Fruit fly (Drosophila melanogaster): ENCODE data around the gene CG45080.

Gene CG45080

dm6 chr3R:13290329-13290728 is 28.7 kb downstream of the CG45080 start, which contains the start of gene Osi22:
TSS of gene Osi22 (plus strand) at chr3R:13290629.
- TF ChIP-seq achi (GFP tag; optimal IDR thresholded peaks at IDR 0.05), result no peak
- TF ChIP-seq CG10669 (GFP tag; optimal IDR thresholded peaks at IDR 0.05), result no peak
- TF ChIP-seq Eip75B (GFP tag; optimal IDR thresholded peaks at IDR 0.05), result no peak
- no peak for TF ChIP-seq CG11294 (GFP tag; IDR thresholded peaks at IDR 0.05)
- no peak for TF ChIP-seq CG31627 (GFP tag; optimal IDR thresholded peaks at IDR 0.05)

DNA sequence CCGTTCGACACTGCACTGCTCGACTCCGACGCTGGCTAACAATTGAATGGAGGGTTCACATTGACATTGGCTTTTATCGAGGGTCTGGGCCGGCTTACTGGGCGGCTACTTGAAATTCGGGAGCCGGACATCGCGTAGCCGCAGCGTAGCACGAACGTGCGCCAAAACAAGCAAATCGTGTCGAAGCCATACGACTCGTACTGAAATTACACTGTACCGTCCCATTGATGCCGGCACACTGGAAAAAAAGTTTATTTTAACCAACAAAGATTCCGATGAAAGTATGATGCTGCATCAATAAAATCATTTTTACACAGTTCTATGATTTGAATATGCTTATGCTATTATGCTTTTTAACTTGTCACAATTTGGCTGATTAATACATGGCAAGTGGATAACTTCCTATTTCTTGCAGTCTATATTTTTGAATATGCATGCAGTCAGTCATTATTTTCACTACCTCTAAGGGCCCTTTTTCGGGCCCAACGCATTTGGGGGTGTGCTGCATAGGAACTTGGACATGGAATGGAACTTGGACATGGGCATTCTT is 30.2 kb downstream of the CG45080 start, which contains the start of gene apn:
Gene apn (minus strand): TSS at position 51 of the 550 bp plus-strand sequence.
- TF ChIP-seq dsx (GFP tag; optimal IDR thresholded peaks at IDR 0.05; ENCODE audit: poor library complexity, severe bottlenecking) (no peak), CG15336 (GFP tag; IDR thresholded peaks at IDR 0.05) (peak; percentile 33; the same call in 1 of the 2 replicates), eg (GFP tag; IDR thresholded peaks at IDR 0.05) (peak; percentile 60; the same call in 2 of the 3 replicates), CG34406 (GFP tag; optimal IDR thresholded peaks at IDR 0.05) (no peak), CG32006 (GFP tag; optimal IDR thresholded peaks at IDR 0.05) (peak; percentile 40)

DNA sequence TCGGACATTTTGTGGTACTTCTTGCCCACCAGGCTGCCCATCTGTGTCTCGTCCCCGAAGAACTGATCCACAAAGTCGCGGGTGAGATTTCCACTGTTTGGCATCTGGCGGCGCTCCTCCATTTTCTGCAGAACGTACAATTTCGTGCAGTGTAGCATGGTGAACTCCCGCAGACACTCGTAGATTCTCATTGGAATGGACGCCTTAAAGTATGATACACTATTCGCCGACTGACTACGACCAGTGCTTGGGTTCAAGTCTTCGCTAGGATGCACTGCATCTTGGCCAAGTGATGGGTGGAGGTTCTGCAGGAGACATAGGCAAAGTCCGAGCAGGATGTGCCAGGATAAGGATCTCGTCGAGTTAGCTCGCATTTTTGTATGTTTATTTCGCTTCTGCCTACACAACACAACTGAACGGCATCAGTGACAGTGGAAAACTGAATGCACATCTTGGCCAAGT is 32.9 kb downstream of the CG45080 start, which contains the start of gene CG15888:
Gene CG15888 (minus strand): TSS at position 412 of the 462 bp plus-strand sequence.
- TF ChIP-seq CG10669 (GFP tag; optimal IDR thresholded peaks at IDR 0.05) (no peak), Met (GFP tag; optimal IDR thresholded peaks at IDR 0.05) (no peak), OdsH (GFP tag; optimal IDR thresholded peaks at IDR 0.05) (no peak), CG15336 (GFP tag; IDR thresholded peaks at IDR 0.05) (no peak), CG6276 (GFP tag; optimal IDR thresholded peaks at IDR 0.05) (no peak), pdm3 (GFP tag; optimal IDR thresholded peaks at IDR 0.05) (no peak), CG8319 (GFP tag; optimal IDR thresholded peaks at IDR 0.05) (no peak), Gug (GFP tag; IDR thresholded peaks at IDR 0.05) (no peak), CG8632 (GFP tag; optimal IDR thresholded peaks at IDR 0.05) (no peak), CG9139 (GFP tag; optimal IDR thresholded peaks at IDR 0.05) (no peak), CG4318 (GFP tag; optimal IDR thresholded peaks at IDR 0.05) (no peak), fd59A (GFP tag; optimal IDR thresholded peaks at IDR 0.05) (no peak), CG16779 (tag; optimal IDR thresholded peaks at IDR 0.05) (no peak), topi (GFP tag; optimal IDR thresholded peaks at IDR 0.05) (no peak), net (GFP tag; optimal IDR thresholded peaks at IDR 0.05) (no peak), cyc (GFP tag; optimal IDR thresholded peaks at IDR 0.05) (no peak)

DNA sequence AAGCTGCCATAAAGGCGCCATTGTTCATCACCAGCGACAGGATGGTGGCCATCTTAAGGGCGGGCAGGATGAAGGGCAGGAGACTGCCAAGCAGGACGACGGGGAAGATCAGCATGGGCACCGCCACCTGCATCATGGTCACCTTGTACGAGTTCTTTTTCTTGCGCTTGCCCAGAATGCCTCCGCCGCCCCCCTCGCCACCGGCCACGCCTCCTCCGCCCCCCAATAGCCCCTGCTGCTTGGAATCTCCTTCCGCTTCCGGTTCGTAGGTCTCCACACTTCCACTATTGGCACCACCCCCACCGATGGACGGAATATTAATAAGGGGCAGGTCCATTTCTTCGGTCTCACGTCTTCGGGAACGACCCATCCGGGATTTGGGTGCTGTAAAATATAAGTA is 34.0 kb downstream of the CG45080 start:
- TF ChIP-seq eg (GFP tag; IDR thresholded peaks at IDR 0.05), result no peak
- no peak for TF ChIP-seq pdm3 (GFP tag; optimal IDR thresholded peaks at IDR 0.05)
- TF ChIP-seq CG16779 (tag; optimal IDR thresholded peaks at IDR 0.05), result no peak
- no peak for TF ChIP-seq Hr38 (GFP tag; optimal IDR thresholded peaks at IDR 0.05)
- TF ChIP-seq CG6276 (GFP tag; optimal IDR thresholded peaks at IDR 0.05), result no peak
- TF ChIP-seq CG6163 (GFP tag; IDR thresholded peaks at IDR 0.05), result no peak
- TF ChIP-seq Sox102F (GFP tag; optimal IDR thresholded peaks at IDR 0.05), result no peak
- no peak for TF ChIP-seq Gug (GFP tag; IDR thresholded peaks at IDR 0.05)
- no peak for TF ChIP-seq vri (GFP tag; optimal IDR thresholded peaks at IDR 0.05)
- TF ChIP-seq CG10669 (GFP tag; optimal IDR thresholded peaks at IDR 0.05), result no peak
- no peak for TF ChIP-seq CG11762 (GFP tag; optimal IDR thresholded peaks at IDR 0.05; ENCODE audit: insufficient read depth)
- TF ChIP-seq Smox (GFP tag; optimal IDR thresholded peaks at IDR 0.05), result no peak
- no peak for TF ChIP-seq CG1621 (tag; optimal IDR thresholded peaks at IDR 0.05)
- no peak for TF ChIP-seq OdsH (GFP tag; optimal IDR thresholded peaks at IDR 0.05)

dm6 chr3R:13279419-13279818 is 39.7 kb downstream of the CG45080 start, which contains the start of gene CG8630:
TSS of gene CG8630 (plus strand) at chr3R:13279721.
- TF ChIP-seq CG6792 (GFP tag; optimal IDR thresholded peaks at IDR 0.05) (no peak), CG1621 (tag; optimal IDR thresholded peaks at IDR 0.05) (no peak), CG11294 (GFP tag; IDR thresholded peaks at IDR 0.05) (no peak), ss (GFP tag; optimal IDR thresholded peaks at IDR 0.05) (no peak), CG9139 (GFP tag; optimal IDR thresholded peaks at IDR 0.05) (no peak), CG11902 (GFP tag; optimal IDR thresholded peaks at IDR 0.05) (no peak), CG11762 (GFP tag; optimal IDR thresholded peaks at IDR 0.05; ENCODE audit: insufficient read depth) (no peak), Ets96B (tag; optimal IDR thresholded peaks at IDR 0.05) (no peak), Sox14 (GFP tag; optimal IDR thresholded peaks at IDR 0.05) (no peak), CG32006 (GFP tag; optimal IDR thresholded peaks at IDR 0.05) (no peak), CG16779 (tag; optimal IDR thresholded peaks at IDR 0.05) (no peak), cyc (GFP tag; optimal IDR thresholded peaks at IDR 0.05) (no peak), eg (GFP tag; IDR thresholded peaks at IDR 0.05) (no peak), Eip75B (GFP tag; optimal IDR thresholded peaks at IDR 0.05) (no peak)

Measured in whole organism, prepupa.